Worm (Caenorhabditis elegans) whole organism, mixed stage, embryonic: ENCODE data around the gene bbs-4.

Experiments used
- M03D4.4 ChIP-seq: sonication (generic microtip); optimal IDR thresholded peaks from 2 replicates; lab custom pipeline; 2017; ENCODE audit warnings: mild to moderate bottlenecking, missing genetic modification characterization, missing compliant biosample characterization
- bed-3 ChIP-seq: fragments of 200-800 bp; sonication (Bioruptor generic); optimal IDR thresholded peaks from 3 replicates; lab custom pipeline; 2018; ENCODE audit warnings: mild to moderate bottlenecking, missing genetic modification characterization, moderate library complexity, missing compliant biosample characterization
- ceh-83 ChIP-seq: fragments of 200-800 bp; sonication (Bioruptor generic); optimal IDR thresholded peaks from 2 replicates; lab custom pipeline; 2018; ENCODE audit warnings: mild to moderate bottlenecking, missing genetic modification characterization, missing compliant biosample characterization
- ces-1 ChIP-seq: fragments of 150-350 bp; optimal IDR thresholded peaks from 2 replicates; lab custom pipeline; 2014; ENCODE audit warnings: missing biosample characterization, missing genetic modification reagents, missing genetic modification characterization
- elt-1 ChIP-seq: sonication (generic microtip); optimal IDR thresholded peaks from 2 replicates; lab custom pipeline; 2017; ENCODE audit warnings: missing genetic modification characterization, mild to moderate bottlenecking, missing compliant biosample characterization, antibody characterized with exemption, moderate library complexity, borderline replicate concordance; ENCODE audit not compliant: insufficient read depth
- elt-3 ChIP-seq: fragments of 150-350 bp; optimal IDR thresholded peaks from 2 replicates; lab custom pipeline; 2014; ENCODE audit warnings: missing biosample characterization, missing genetic modification characterization
- ham-2 ChIP-seq: fragments of 200-800 bp; sonication (Bioruptor generic); optimal IDR thresholded peaks from 2 replicates; lab custom pipeline; 2018; ENCODE audit warnings: mild to moderate bottlenecking, missing genetic modification characterization, missing compliant biosample characterization
- lin-13 ChIP-seq: fragments of 150-350 bp; optimal IDR thresholded peaks from 2 replicates; lab custom pipeline; 2014; ENCODE audit warnings: missing biosample characterization, missing genetic modification characterization
- lin-32 ChIP-seq: fragments of 200-800 bp; sonication (Bioruptor generic); optimal IDR thresholded peaks from 2 replicates; lab custom pipeline; 2018; ENCODE audit warnings: mild to moderate bottlenecking, missing genetic modification characterization, missing compliant biosample characterization
- mab-5 ChIP-seq: fragments of 150-350 bp; optimal IDR thresholded peaks from 2 replicates; lab custom pipeline; 2014; ENCODE audit warnings: missing biosample characterization, missing genetic modification characterization
- mep-1 ChIP-seq: fragments of 150-350 bp; optimal IDR thresholded peaks from 2 replicates; lab custom pipeline; 2017; ENCODE audit warnings: missing biosample characterization, missing genetic modification reagents, missing genetic modification characterization, inconsistent platforms
- mls-2 ChIP-seq: sonication (generic microtip); optimal IDR thresholded peaks from 2 replicates; lab custom pipeline; 2016; ENCODE audit warnings: mild to moderate bottlenecking, missing genetic modification characterization, moderate library complexity, missing compliant biosample characterization
- nhr-12 ChIP-seq: fragments of 150-350 bp; optimal IDR thresholded peaks from 2 replicates; lab custom pipeline; 2014; ENCODE audit warnings: missing biosample characterization, missing genetic modification characterization
- nhr-2 ChIP-seq: fragments of 150-350 bp; optimal IDR thresholded peaks from 2 replicates; lab custom pipeline; 2014; ENCODE audit warnings: missing biosample characterization, missing genetic modification characterization
- nhr-237 ChIP-seq: fragments of 150-350 bp; optimal IDR thresholded peaks from 2 replicates; lab custom pipeline; 2014; ENCODE audit warnings: missing biosample characterization, missing genetic modification characterization
- nhr-76 ChIP-seq: sonication (generic microtip); optimal IDR thresholded peaks from 2 replicates; lab custom pipeline; 2017; ENCODE audit warnings: missing biosample characterization, missing genetic modification characterization
- sem-2 ChIP-seq: fragments of 200-800 bp; sonication (Bioruptor generic); optimal IDR thresholded peaks from 2 replicates; lab custom pipeline; 2018; ENCODE audit warnings: mild to moderate bottlenecking, missing genetic modification characterization, missing compliant biosample characterization
- snpc-4 ChIP-seq: fragments of 150-350 bp; optimal IDR thresholded peaks from 2 replicates; lab custom pipeline; 2014; ENCODE audit warnings: missing biosample characterization, missing genetic modification characterization
- sptf-1 ChIP-seq: sonication (generic microtip); optimal IDR thresholded peaks from 2 replicates; lab custom pipeline; 2017; ENCODE audit warnings: mild to moderate bottlenecking, missing genetic modification characterization, moderate library complexity, missing compliant biosample characterization
- tbx-8 ChIP-seq: fragments of 200-800 bp; sonication (Bioruptor generic); optimal IDR thresholded peaks from 2 replicates; lab custom pipeline; 2018; ENCODE audit warnings: mild to moderate bottlenecking, missing genetic modification characterization, moderate library complexity, missing compliant biosample characterization
- unc-120 ChIP-seq: sonication (generic microtip); optimal IDR thresholded peaks from 2 replicates; lab custom pipeline; 2017; ENCODE audit warnings: missing genetic modification characterization, missing compliant biosample characterization; ENCODE audit not compliant: poor library complexity, severe bottlenecking
- unc-39 ChIP-seq: fragments of 150-350 bp; optimal IDR thresholded peaks from 2 replicates; lab custom pipeline; 2014; ENCODE audit warnings: missing biosample characterization, missing genetic modification characterization
- unc-62 ChIP-seq: fragments of 150-350 bp; optimal IDR thresholded peaks from 2 replicates; lab custom pipeline; 2014; ENCODE audit warnings: missing biosample characterization, missing genetic modification reagents, missing genetic modification characterization
- zip-8 ChIP-seq: fragments of 150-350 bp; optimal IDR thresholded peaks from 2 replicates; lab custom pipeline; 2014; ENCODE audit warnings: missing biosample characterization, missing genetic modification characterization
- ztf-11 ChIP-seq: fragments of 150-350 bp; optimal IDR thresholded peaks from 2 replicates; lab custom pipeline; 2014; ENCODE audit warnings: missing biosample characterization, missing genetic modification characterization

bbs-4 gene

ce11 chrIII:9580039-9580891, 31.7 kb downstream of the bbs-4 start, which contains the start of gene ced-7:
TSS of gene ced-7 (minus strand) at chrIII:9580089.
- no peak for TF ChIP-seq tbx-8
- TF ChIP-seq ces-1, result peak; percentile 11
- TF ChIP-seq nhr-237 (tag; lab: Kevin White, UChicago), result no peak
- peak; percentile 35 for TF ChIP-seq mep-1 (tag; lab: Kevin White, UChicago)

ce11 chrIII:9570869-9571268, 41.1 kb downstream of the bbs-4 start:
- no peak for TF ChIP-seq snpc-4 (tag; lab: Kevin White, UChicago)
- no peak for TF ChIP-seq ceh-83 (GFP tag; lab: Kevin White, UChicago)
- TF ChIP-seq lin-13, result no peak
- no peak for TF ChIP-seq nhr-76 (tag; lab: Kevin White, UChicago)
- TF ChIP-seq ces-1, result no peak
- no peak for TF ChIP-seq zip-8
- TF ChIP-seq M03D4.4 (tag; lab: Kevin White, UChicago), result no peak
- TF ChIP-seq lin-32, result no peak
- no peak for TF ChIP-seq unc-39 (tag; lab: Kevin White, UChicago)
- no peak for TF ChIP-seq mab-5 (tag; lab: Kevin White, UChicago)
- TF ChIP-seq elt-1 (tag; lab: Kevin White, UChicago), result no peak
- no peak for TF ChIP-seq nhr-12 (tag; lab: Kevin White, UChicago)
- TF ChIP-seq ham-2, result no peak
- TF ChIP-seq tbx-8, result no peak
- no peak for TF ChIP-seq nhr-2 (tag; lab: Kevin White, UChicago)
- TF ChIP-seq sptf-1 (tag; lab: Kevin White, UChicago), result no peak
- no peak for TF ChIP-seq unc-62 (GFP tag; lab: Kevin White, UChicago)
- no peak for TF ChIP-seq elt-3 (tag; lab: Kevin White, UChicago)

- TF ChIP-seq ztf-11 (tag; lab: Kevin White, UChicago), result no peak
- no peak for TF ChIP-seq sptf-1 (tag; lab: Kevin White, UChicago)
- TF ChIP-seq lin-32, result no peak
- no peak for TF ChIP-seq bed-3 (GFP tag; lab: Kevin White, UChicago)
- TF ChIP-seq, all 35 proteins: peak for 0
These were observed 43.5 kb downstream of the bbs-4 start, which contains the start of gene C48B4.13 for ce11 chrIII:9568451-9568850. TSS of gene C48B4.13 (plus strand) at chrIII:9568751.

ce11 chrIII:9565973-9566372, 46.0 kb downstream of the bbs-4 start, which contains the start of gene C48B4.11:
TSS of gene C48B4.11 (minus strand) at chrIII:9566115.
- no peak for TF ChIP-seq nhr-237 (tag; lab: Kevin White, UChicago)
- TF ChIP-seq, all 35 proteins: peak for 0

ce11 chrIII:9564410-9564809, 47.6 kb downstream of the bbs-4 start, which contains the start of gene C48B4.10:
TSS of gene C48B4.10 (minus strand) at chrIII:9564510.
- TF ChIP-seq nhr-237 (tag; lab: Kevin White, UChicago) (no peak), mls-2 (tag; lab: Kevin White, UChicago) (no peak), lin-32 (no peak), mep-1 (tag; lab: Kevin White, UChicago) (no peak), ces-1 (no peak), nhr-76 (tag; lab: Kevin White, UChicago) (no peak), lin-13 (no peak), unc-120 (tag; lab: Kevin White, UChicago) (no peak)

- no peak for TF ChIP-seq sem-2 (GFP tag; lab: Kevin White, UChicago)
- TF ChIP-seq lin-32, result no peak
These were observed 48.8 kb downstream of the bbs-4 start, which contains the start of gene C48B4.9 for ce11 chrIII:9563235-9563634. TSS of gene C48B4.9 (minus strand) at chrIII:9563335.

- TF ChIP-seq unc-62 (GFP tag; lab: Kevin White, UChicago) (no peak), mep-1 (tag; lab: Kevin White, UChicago) (no peak), ztf-11 (tag; lab: Kevin White, UChicago) (no peak)
These were observed 50.8 kb downstream of the bbs-4 start, which contains the start of gene C48B4.8 for ce11 chrIII:9561158-9561557. TSS of gene C48B4.8 (minus strand) at chrIII:9561258.
